Worm (Caenorhabditis elegans): ENCODE measurements around the gene srh-142.

srh-142 gene

DNA sequence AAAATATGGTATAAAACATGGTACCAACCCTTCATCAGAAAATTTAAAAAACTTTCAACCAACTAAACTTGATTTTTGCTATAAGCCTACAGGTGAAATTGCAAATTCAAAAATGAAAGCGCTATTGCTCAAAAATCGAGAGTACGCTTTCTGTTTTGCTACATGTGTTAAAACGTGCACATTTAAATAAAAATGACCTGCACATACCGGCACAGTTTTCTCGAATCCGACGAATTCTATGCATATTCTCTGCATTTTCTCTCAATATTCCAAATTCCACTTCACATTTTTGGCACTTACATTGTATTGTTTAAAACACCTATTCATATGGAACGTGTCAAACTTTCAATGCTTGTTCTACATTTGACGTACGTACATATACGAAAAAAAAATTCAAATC is 50.2 kb downstream of the srh-142 start, which contains the start of gene srh-145:
srh-145 (plus strand) TSS at position 193 of the 400 bp plus-strand sequence.
- TF ChIP-seq unc-62 (GFP tag; optimal IDR thresholded peaks at IDR 0.05): no peak
